Fruit fly (Drosophila melanogaster) whole organism, embryonic: ENCODE measurements around the gene Usp5.
A peak's percentile ranks its signal among the peaks of the same experiment; 100 is the strongest.

Source experiments
- Atf3 ChIP-seq: fragments of 200-800 bp; sonication (Bioruptor generic); optimal IDR thresholded peaks from 3 replicates; lab custom pipeline; 2016; ENCODE audit warnings: missing biosample characterization, missing genetic modification characterization
- CG10462 ChIP-seq: fragments of 200-800 bp; sonication (Bioruptor generic); optimal IDR thresholded peaks from 2 replicates; lab custom pipeline; 2016; ENCODE audit warnings: missing biosample characterization, missing genetic modification characterization
- CG11696 ChIP-seq: fragments of 200-800 bp; sonication (Bioruptor generic); IDR thresholded peaks from 2 replicates; pipeline ENCODE4 v1.3.6; 2022; ENCODE audit warnings: missing biosample characterization, missing genetic modification characterization
- CG12104 ChIP-seq: fragments of 200-800 bp; sonication (Bioruptor generic); optimal IDR thresholded peaks from 3 replicates; lab custom pipeline; 2016; ENCODE audit warnings: missing biosample characterization, missing genetic modification characterization
- CG12769 ChIP-seq: fragments of 200-800 bp; sonication (Bioruptor generic); optimal IDR thresholded peaks from 2 replicates; lab custom pipeline; 2019; ENCODE audit warnings: missing biosample characterization, mild to moderate bottlenecking, missing genetic modification characterization, moderate library complexity
- CG1529 ChIP-seq: fragments of 200-800 bp; sonication (Bioruptor generic); optimal IDR thresholded peaks from 3 replicates; lab custom pipeline; 2018; ENCODE audit warnings: missing biosample characterization, missing genetic modification characterization
- CG15696 ChIP-seq: fragments of 200-800 bp; sonication (Bioruptor generic); optimal IDR thresholded peaks from 2 replicates; lab custom pipeline; 2019; ENCODE audit warnings: missing biosample characterization, mild to moderate bottlenecking, missing genetic modification characterization, moderate library complexity
- CG1602 ChIP-seq: fragments of 200-800 bp; sonication (Bioruptor generic); optimal IDR thresholded peaks from 3 replicates; lab custom pipeline; 2016; ENCODE audit warnings: missing biosample characterization, missing genetic modification characterization
- CG18599 ChIP-seq: fragments of 200-800 bp; sonication (Bioruptor generic); optimal IDR thresholded peaks from 3 replicates; lab custom pipeline; 2017; ENCODE audit warnings: missing biosample characterization, missing genetic modification characterization, mild to moderate bottlenecking, moderate library complexity, missing genetic modification reagents
- CG18619 ChIP-seq: fragments of 200-800 bp; sonication (Bioruptor generic); optimal IDR thresholded peaks from 3 replicates; lab custom pipeline; 2017; ENCODE audit warnings: missing biosample characterization, mild to moderate bottlenecking, missing genetic modification characterization
- CG2199 ChIP-seq: fragments of 200-800 bp; sonication (Bioruptor generic); IDR thresholded peaks from 3 replicates; pipeline ENCODE4 v1.3.6; 2022; ENCODE audit warnings: missing biosample characterization, missing genetic modification characterization
- CG31388 ChIP-seq: fragments of 200-800 bp; sonication (Bioruptor generic); optimal IDR thresholded peaks from 2 replicates; lab custom pipeline; 2016; ENCODE audit warnings: missing biosample characterization, missing genetic modification characterization
- CG32767 ChIP-seq: fragments of 200-800 bp; sonication (Bioruptor generic); IDR thresholded peaks from 2 replicates; pipeline ENCODE4 v1.3.6; 2022; ENCODE audit warnings: missing biosample characterization, missing genetic modification characterization
- CG4404 ChIP-seq: fragments of 200-800 bp; sonication (Bioruptor generic); IDR thresholded peaks from 2 replicates; pipeline ENCODE4 v1.3.6; 2022; ENCODE audit warnings: missing biosample characterization, missing genetic modification characterization
- CG7271 ChIP-seq: fragments of 200-800 bp; sonication (Bioruptor generic); optimal IDR thresholded peaks from 2 replicates; lab custom pipeline; 2018; ENCODE audit warnings: missing biosample characterization, mild to moderate bottlenecking, missing genetic modification characterization, moderate library complexity
- CG8290 ChIP-seq, 3 experiments: fragments of 200-800 bp; sonication (Bioruptor generic); optimal IDR thresholded peaks; 2 replicates each; lab custom pipeline; 2016 to 2019; ENCODE audit warnings: missing biosample characterization in 3 of 3, missing genetic modification characterization in 3 of 3, mild to moderate bottlenecking in 2 of 3, moderate library complexity in 1 of 3
- Dip3 ChIP-seq: fragments of 200-800 bp; sonication (Bioruptor generic); optimal IDR thresholded peaks from 3 replicates; lab custom pipeline; 2016; ENCODE audit warnings: missing biosample characterization, missing genetic modification characterization
- Dp ChIP-seq: fragments of 200-800 bp; sonication (Bioruptor generic); optimal IDR thresholded peaks from 2 replicates; lab custom pipeline; 2018; ENCODE audit warnings: missing biosample characterization, mild to moderate bottlenecking, missing genetic modification characterization, moderate library complexity
- GATAe ChIP-seq: fragments of 200-800 bp; sonication (Bioruptor generic); conservative IDR thresholded peaks from 2 replicates; pipeline ENCODE4 v1.3.6; 2022; ENCODE audit warnings: missing biosample characterization, missing genetic modification characterization
- HLH4C ChIP-seq: fragments of 200-800 bp; sonication (Bioruptor generic); IDR thresholded peaks from 3 replicates; pipeline ENCODE4 v1.3.6; 2022; ENCODE audit warnings: missing biosample characterization, missing genetic modification characterization; ENCODE audit not compliant: partially characterized antibody
- Jarid2 ChIP-seq: fragments of 200-800 bp; sonication (Bioruptor generic); optimal IDR thresholded peaks from 3 replicates; lab custom pipeline; 2017; ENCODE audit warnings: mild to moderate bottlenecking, missing biosample characterization, missing genetic modification reagents, missing genetic modification characterization
- Lpt ChIP-seq: fragments of >200 bp; optimal IDR thresholded peaks from 2 replicates; lab custom pipeline; 2018; ENCODE audit warnings: missing biosample characterization, missing genetic modification characterization
- Mad ChIP-seq: fragments of 200-800 bp; sonication (Bioruptor generic); optimal IDR thresholded peaks from 2 replicates; lab custom pipeline; 2016; ENCODE audit warnings: missing biosample characterization, missing genetic modification characterization
- Neu2 ChIP-seq: fragments of 200-800 bp; sonication (Bioruptor generic); optimal IDR thresholded peaks from 3 replicates; lab custom pipeline; 2016; ENCODE audit warnings: missing biosample characterization, missing genetic modification characterization, borderline replicate concordance
- Side ChIP-seq: fragments of 200-800 bp; sonication (Bioruptor generic); optimal IDR thresholded peaks from 2 replicates; lab custom pipeline; 2016; ENCODE audit warnings: missing biosample characterization, missing genetic modification characterization
- Six4 ChIP-seq: fragments of 200-800 bp; sonication (Bioruptor generic); optimal IDR thresholded peaks from 2 replicates; lab custom pipeline; 2016; ENCODE audit warnings: missing biosample characterization, missing genetic modification characterization
- Sox100B ChIP-seq: fragments of 200-800 bp; sonication (Bioruptor generic); optimal IDR thresholded peaks from 3 replicates; lab custom pipeline; 2018; ENCODE audit warnings: missing biosample characterization, mild to moderate bottlenecking, missing genetic modification characterization
- Tbp ChIP-seq: fragments of >200 bp; optimal IDR thresholded peaks from 2 replicates; lab custom pipeline; 2018; ENCODE audit warnings: missing biosample characterization, missing genetic modification characterization
- YL-1 ChIP-seq: fragments of 200-800 bp; sonication (Bioruptor generic); optimal IDR thresholded peaks from 3 replicates; lab custom pipeline; 2017; ENCODE audit warnings: missing biosample characterization, mild to moderate bottlenecking, missing genetic modification characterization
- ab ChIP-seq: fragments of 200-800 bp; sonication (Bioruptor generic); optimal IDR thresholded peaks from 2 replicates; lab custom pipeline; 2016; ENCODE audit warnings: missing biosample characterization, missing genetic modification characterization
- ara ChIP-seq: fragments of 200-800 bp; sonication (Bioruptor generic); IDR thresholded peaks from 2 replicates; pipeline ENCODE4 v1.3.6; 2022; ENCODE audit warnings: missing biosample characterization, missing genetic modification characterization
- cas ChIP-seq: fragments of 200-800 bp; sonication (Bioruptor generic); IDR thresholded peaks from 2 replicates; pipeline ENCODE4 v1.3.6; 2022; ENCODE audit warnings: missing biosample characterization, missing genetic modification characterization
- emc ChIP-seq: fragments of 200-800 bp; sonication (Bioruptor generic); optimal IDR thresholded peaks from 2 replicates; lab custom pipeline; 2016; ENCODE audit warnings: missing biosample characterization, missing genetic modification characterization
- en ChIP-seq: fragments of 200-800 bp; sonication (Bioruptor generic); optimal IDR thresholded peaks from 2 replicates; lab custom pipeline; 2016; ENCODE audit warnings: missing biosample characterization, missing genetic modification characterization
- esg ChIP-seq: fragments of 200-800 bp; sonication (Bioruptor generic); conservative IDR thresholded peaks from 2 replicates; pipeline ENCODE4 v1.3.6; 2022; ENCODE audit warnings: missing biosample characterization, missing genetic modification characterization
- eyg ChIP-seq: fragments of 200-800 bp; sonication (Bioruptor generic); optimal IDR thresholded peaks from 3 replicates; lab custom pipeline; 2016; ENCODE audit warnings: missing biosample characterization, missing genetic modification characterization
- gem ChIP-seq: fragments of 200-800 bp; sonication (Bioruptor generic); optimal IDR thresholded peaks from 2 replicates; lab custom pipeline; 2019; ENCODE audit warnings: missing biosample characterization, mild to moderate bottlenecking, missing genetic modification characterization, moderate library complexity
- ham ChIP-seq: fragments of 200-800 bp; sonication (Bioruptor generic); IDR thresholded peaks from 2 replicates; pipeline ENCODE4 v1.3.6; 2022; ENCODE audit warnings: missing biosample characterization, missing genetic modification characterization
- hbn ChIP-seq: fragments of 200-800 bp; sonication (Bioruptor generic); IDR thresholded peaks from 2 replicates; pipeline ENCODE4 v1.3.6; 2022; ENCODE audit warnings: missing biosample characterization, missing genetic modification characterization; ENCODE audit not compliant: partially characterized antibody
- ind ChIP-seq: fragments of 200-800 bp; sonication (Bioruptor generic); optimal IDR thresholded peaks from 3 replicates; lab custom pipeline; 2016; ENCODE audit warnings: missing biosample characterization, missing genetic modification characterization
- inv ChIP-seq: fragments of 200-800 bp; sonication (Bioruptor generic); IDR thresholded peaks from 2 replicates; pipeline ENCODE4 v1.3.6; 2022; ENCODE audit warnings: missing biosample characterization, missing genetic modification characterization; ENCODE audit not compliant: partially characterized antibody
- klu ChIP-seq: fragments of 200-800 bp; sonication (Bioruptor generic); IDR thresholded peaks from 2 replicates; pipeline ENCODE4 v1.3.6; 2022; ENCODE audit warnings: missing biosample characterization, missing genetic modification characterization
- maf-S ChIP-seq: fragments of 200-800 bp; sonication (Bioruptor generic); optimal IDR thresholded peaks from 2 replicates; lab custom pipeline; 2016; ENCODE audit warnings: missing biosample characterization, missing genetic modification characterization
- nmo ChIP-seq: fragments of 200-800 bp; sonication (Bioruptor generic); optimal IDR thresholded peaks from 2 replicates; lab custom pipeline; 2018; ENCODE audit warnings: missing biosample characterization, mild to moderate bottlenecking, missing genetic modification characterization, moderate library complexity
- otp ChIP-seq: fragments of 200-800 bp; sonication (Bioruptor generic); IDR thresholded peaks from 3 replicates; pipeline ENCODE4, ENCODE4 v1.3.6; 2022; ENCODE audit warnings: missing biosample characterization, missing genetic modification characterization
- ranshi ChIP-seq: fragments of 200-800 bp; sonication (Bioruptor generic); IDR thresholded peaks from 2 replicates; pipeline ENCODE4 v1.3.6; 2022; ENCODE audit warnings: missing biosample characterization, missing genetic modification characterization
- rib ChIP-seq: fragments of 200-800 bp; sonication (Bioruptor generic); IDR thresholded peaks from 2 replicates; pipeline ENCODE4 v1.3.6; 2022; ENCODE audit warnings: missing biosample characterization, missing genetic modification characterization
- sima ChIP-seq: fragments of 200-800 bp; sonication (Bioruptor generic); optimal IDR thresholded peaks from 2 replicates; lab custom pipeline; 2016; ENCODE audit warnings: missing biosample characterization, missing genetic modification characterization
- tgo ChIP-seq: fragments of 200-800 bp; sonication (Bioruptor generic); IDR thresholded peaks from 3 replicates; pipeline ENCODE4 v1.3.6; 2022; ENCODE audit warnings: missing biosample characterization, missing genetic modification characterization
- trem ChIP-seq: fragments of 200-800 bp; optimal IDR thresholded peaks from 3 replicates; lab custom pipeline; 2019; ENCODE audit warnings: missing biosample characterization, mild to moderate bottlenecking, missing genetic modification characterization, moderate library complexity
- zfh1 ChIP-seq: fragments of 200-800 bp; sonication (Bioruptor generic); IDR thresholded peaks from 3 replicates; pipeline ENCODE4 v1.3.6; 2022; ENCODE audit warnings: missing biosample characterization, missing genetic modification characterization

The Usp5 gene

DNA sequence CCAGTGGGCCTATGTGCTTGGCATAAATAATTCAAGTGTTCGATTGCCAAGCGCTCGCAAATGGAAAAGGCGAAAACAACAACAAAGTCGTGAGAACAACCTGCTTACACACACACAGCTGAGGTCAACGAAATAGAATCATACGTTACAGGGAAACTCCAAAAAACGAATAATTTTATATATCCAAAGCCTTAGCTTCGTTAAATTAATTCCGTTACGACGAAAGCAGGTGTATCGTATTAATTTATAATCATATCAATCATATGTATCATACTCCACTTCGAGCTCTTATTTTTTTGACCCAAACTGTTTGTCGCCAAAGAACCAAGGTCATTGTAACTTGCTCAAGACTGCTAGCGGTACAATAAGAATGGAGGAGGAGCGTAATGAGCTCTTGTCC is 31.3 kb upstream of the Usp5 start (continued):
- TF ChIP-seq Lpt (GFP tag; lab: Kevin White, UChicago) (no peak), CG8290 (GFP tag; optimal IDR thresholded peaks at IDR 0.05; lab: Kevin White, UChicago) (peak; percentile 79), CG8290 (tag; optimal IDR thresholded peaks at IDR 0.05; lab: Kevin White, UChicago) (no peak), Sox100B (no peak), sima (GFP tag; lab: Kevin White, UChicago) (no peak), CG7271 (tag; lab: Kevin White, UChicago) (peak; percentile 55), ranshi (GFP tag; lab: Robert Waterston, UW) (peak; percentile 91), CG2199 (GFP tag; lab: Robert Waterston, UW) (peak; percentile 77; the same call in 1 of the 3 replicates), Dip3 (GFP tag; lab: Kevin White, UChicago) (peak; percentile 77), CG12769 (peak; percentile 90), rib (GFP tag; lab: Robert Waterston, UW) (0 out of 2 replicates have a peak, but pooled peaks have one; percentile 40), CG1529 (GFP tag; lab: Kevin White, UChicago) (peak; percentile 62), nmo (GFP tag; lab: Kevin White, UChicago) (peak; percentile 80), CG1602 (peak; percentile 77), otp (GFP tag; lab: Robert Waterston, UW) (peak; percentile 59; the same call in 2 of the 3 replicates), gem (peak; percentile 93), inv (GFP tag; lab: Robert Waterston, UW) (no peak), esg (peak; percentile 71), Tbp (GFP tag; lab: Kevin White, UChicago) (no peak), trem (tag; lab: Kevin White, UChicago) (peak; percentile 87), Jarid2 (peak; percentile 56), en (peak; percentile 79), zfh1 (GFP tag; lab: Robert Waterston, UW) (peak; percentile 89), GATAe (GFP tag; lab: Robert Waterston, UW) (peak; percentile 75; the same call in 1 of the 2 replicates), CG15696 (peak; percentile 77), Dp (no peak)

DNA sequence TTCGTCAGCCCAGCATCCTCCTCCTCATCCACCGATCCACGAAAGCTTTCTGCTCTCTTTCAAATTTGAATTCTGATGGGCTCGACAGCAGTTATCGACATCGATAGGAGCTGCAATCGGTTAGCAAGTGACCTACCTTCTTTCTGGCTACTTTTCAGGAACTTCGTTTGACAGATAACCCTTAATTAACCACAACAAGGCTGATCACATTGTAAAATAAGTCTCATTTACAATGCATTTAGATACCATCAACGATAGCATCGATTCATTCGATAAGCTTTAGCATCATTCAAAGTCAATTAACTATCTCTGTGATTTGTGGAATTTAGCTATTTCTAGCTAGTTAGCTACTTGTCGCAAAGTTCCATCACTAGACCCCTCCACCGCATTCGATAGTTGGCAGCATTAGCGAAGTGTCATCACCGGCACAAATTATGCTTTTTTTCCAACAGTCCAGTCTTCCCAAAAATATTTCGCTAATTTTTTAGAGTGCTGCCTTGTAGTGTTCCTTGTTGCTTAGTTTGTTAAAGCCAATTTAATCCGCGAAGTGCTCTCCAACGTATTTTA is 30.5 kb upstream of the Usp5 start, which contains the start of the genes MnM and Girdin:
Gene MnM (minus strand): TSS at position 51 of the 567 bp plus-strand sequence.
Gene Girdin (plus strand): TSS at position 401 of the 567 bp plus-strand sequence.
- TF ChIP-seq CG32767 (GFP tag; lab: Robert Waterston, UW) (no peak), Neu2 (GFP tag; lab: Kevin White, UChicago) (peak; percentile 50), CG11696 (GFP tag; lab: Robert Waterston, UW) (no peak), cas (GFP tag; lab: Robert Waterston, UW) (0 out of 2 replicates have a peak, but pooled peaks have one; percentile 19), maf-S (peak; percentile 75), CG18599 (GFP tag; lab: Kevin White, UChicago) (peak; percentile 44), CG31388 (GFP tag; lab: Kevin White, UChicago) (peak; percentile 17), Mad (GFP tag; lab: Kevin White, UChicago) (peak; percentile 67), ind (GFP tag; lab: Kevin White, UChicago) (peak; percentile 76), CG4404 (GFP tag; lab: Robert Waterston, UW) (peak; percentile 28; the same call in 1 of the 2 replicates), YL-1 (peak; percentile 19), ab (GFP tag; lab: Kevin White, UChicago) (peak; percentile 45), Atf3 (GFP tag; lab: Kevin White, UChicago) (peak; percentile 54), HLH4C (GFP tag; lab: Robert Waterston, UW) (peak; percentile 88), CG18619 (peak; percentile 36), klu (0 out of 2 replicates have a peak, but pooled peaks have one; percentile 13), CG10462 (GFP tag; lab: Kevin White, UChicago) (peak; percentile 55), CG12104 (GFP tag; lab: Kevin White, UChicago) (peak; percentile 41), tgo (GFP tag; lab: Robert Waterston, UW) (peak; percentile 21; the same call in 1 of the 3 replicates), Side (peak; percentile 49), eyg (GFP tag; lab: Kevin White, UChicago) (no peak), emc (peak; percentile 26), ara (GFP tag; lab: Robert Waterston, UW) (peak; percentile 30; the same call in 1 of the 2 replicates), Six4 (GFP tag; lab: Kevin White, UChicago) (peak; percentile 19), hbn (GFP tag; lab: Robert Waterston, UW) (peak; percentile 75), ham (GFP tag; lab: Robert Waterston, UW) (no peak)
